Fruit fly (Drosophila melanogaster): ENCODE measurements around the gene CG33791.

DNA sequence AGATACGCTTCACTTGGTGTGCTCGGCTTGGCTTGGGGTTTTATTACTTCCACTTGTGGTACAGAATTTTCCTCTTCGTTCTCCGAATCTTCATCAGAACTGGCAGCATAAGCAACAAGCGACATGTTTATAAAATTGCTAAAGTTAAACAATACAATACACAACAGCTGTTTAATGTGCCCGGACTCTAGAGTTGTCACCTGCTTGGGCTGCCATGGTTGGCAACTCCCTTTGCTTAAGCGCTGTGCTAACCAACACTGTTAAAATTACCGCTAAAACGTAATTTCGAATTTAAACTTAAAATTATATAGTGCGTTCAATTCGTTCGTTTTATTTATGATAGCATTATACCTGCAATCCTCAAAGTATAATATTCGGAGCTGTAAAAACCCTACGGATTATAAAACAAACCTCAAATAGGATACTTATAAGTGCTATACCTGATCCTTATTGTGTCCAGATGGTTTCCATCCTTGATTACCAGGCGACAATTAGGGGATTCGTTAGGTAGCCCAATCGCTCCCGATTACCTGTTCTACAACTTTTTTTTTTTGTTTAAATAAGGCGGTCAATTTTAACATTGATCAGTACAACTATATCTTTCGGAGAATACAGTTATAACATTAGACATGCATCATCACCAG, 44.6 kb downstream of the CG33791 start, which contains the start of the genes CG17249 and Bro:
- TF ChIP-seq CTCF (optimal IDR thresholded peaks at IDR 0.05) (peak in 1 of 2 experiments; percentile 8), CG8478 (optimal IDR thresholded peaks at IDR 0.05) (no peak)

Data from S2 (cell line).